Fruit fly (Drosophila melanogaster): ENCODE data around the gene PIG-Wa.

dm6 chr2L:2413093-2413492, 30.1 kb downstream of the PIG-Wa start:
- no peak for TF ChIP-seq EcR (GFP tag; optimal IDR thresholded peaks at IDR 0.05)
- TF ChIP-seq psq (optimal IDR thresholded peaks at IDR 0.05) = no peak
- no peak for TF ChIP-seq CG8478 (optimal IDR thresholded peaks at IDR 0.05)
- no peak for TF ChIP-seq Dll (optimal IDR thresholded peaks at IDR 0.05)
- no peak for TF ChIP-seq pan (optimal IDR thresholded peaks at IDR 0.05)

Data from whole organism.